Worm (Caenorhabditis elegans): Measurements from ENCODE around the gene nhr-128.

The nhr-128 gene

ce11 chrV:2214428-2215038 is 7.3 kb upstream of the nhr-128 start, which contains the start of gene nhr-184:
Gene nhr-184 (minus strand): TSS chrV:2214478.
- TF ChIP-seq T22C8.4 (GFP tag; IDR thresholded peaks at IDR 0.05): no peak

- TF ChIP-seq med-1 (GFP tag; optimal IDR thresholded peaks at IDR 0.05; ENCODE audit: insufficient read depth): no peak
- no peak for TF ChIP-seq ztf-23 (GFP tag; IDR thresholded peaks at IDR 0.05)
- no peak for TF ChIP-seq klf-2 (GFP tag; conservative IDR thresholded peaks at IDR 0.05)
- no peak for TF ChIP-seq flt-1 (GFP tag; IDR thresholded peaks at IDR 0.05)
- no peak for TF ChIP-seq ref-1 (GFP tag; conservative IDR thresholded peaks at IDR 0.05)
- no peak for TF ChIP-seq ztf-29 (GFP tag; IDR thresholded peaks at IDR 0.05)
- TF ChIP-seq cog-1 (tag; optimal IDR thresholded peaks at IDR 0.05): no peak
- TF ChIP-seq tab-1 (GFP tag; IDR thresholded peaks at IDR 0.05): no peak
- TF ChIP-seq T22C8.4 (GFP tag; IDR thresholded peaks at IDR 0.05): no peak
These were observed 6.5 kb upstream of the nhr-128 start, which contains the start of gene nstp-8 for ce11 chrV:2215352-2215751. Gene nstp-8 (plus strand): TSS chrV:2215652.

- TF ChIP-seq tab-1 (GFP tag; IDR thresholded peaks at IDR 0.05): no peak
- TF ChIP-seq ztf-23 (GFP tag; IDR thresholded peaks at IDR 0.05): no peak
- no peak for TF ChIP-seq ztf-29 (GFP tag; IDR thresholded peaks at IDR 0.05)
- no peak for TF ChIP-seq klf-2 (GFP tag; conservative IDR thresholded peaks at IDR 0.05)
- TF ChIP-seq cog-1 (tag; optimal IDR thresholded peaks at IDR 0.05): no peak
- TF ChIP-seq ref-1 (GFP tag; conservative IDR thresholded peaks at IDR 0.05): no peak
- no peak for TF ChIP-seq flt-1 (GFP tag; IDR thresholded peaks at IDR 0.05)
- TF ChIP-seq T22C8.4 (GFP tag; IDR thresholded peaks at IDR 0.05): no peak
- no peak for TF ChIP-seq med-1 (GFP tag; optimal IDR thresholded peaks at IDR 0.05; ENCODE audit: insufficient read depth)
These were observed 4.9 kb upstream of the nhr-128 start for ce11 chrV:2216927-2217326.

- TF ChIP-seq cog-1 (tag; optimal IDR thresholded peaks at IDR 0.05) (no peak), klf-2 (GFP tag; conservative IDR thresholded peaks at IDR 0.05) (no peak), med-1 (GFP tag; optimal IDR thresholded peaks at IDR 0.05; ENCODE audit: insufficient read depth) (no peak), T22C8.4 (GFP tag; IDR thresholded peaks at IDR 0.05) (no peak), flt-1 (GFP tag; IDR thresholded peaks at IDR 0.05) (no peak), ztf-23 (GFP tag; IDR thresholded peaks at IDR 0.05) (no peak), tab-1 (GFP tag; IDR thresholded peaks at IDR 0.05) (no peak)
These were observed 3.1 kb upstream of the nhr-128 start, which contains the start of gene nhr-56 for ce11 chrV:2218803-2219202. Gene nhr-56 (plus strand): TSS chrV:2219004.

ce11 chrV:2225130-2225529 is 3.3 kb downstream of the nhr-128 start, which contains the start of gene nhr-103:
Gene nhr-103 (plus strand): TSS chrV:2225430.
- TF ChIP-seq ztf-29 (GFP tag; IDR thresholded peaks at IDR 0.05) (no peak), flt-1 (GFP tag; IDR thresholded peaks at IDR 0.05) (no peak), med-1 (GFP tag; optimal IDR thresholded peaks at IDR 0.05; ENCODE audit: insufficient read depth) (no peak), ref-1 (GFP tag; conservative IDR thresholded peaks at IDR 0.05) (no peak), T22C8.4 (GFP tag; IDR thresholded peaks at IDR 0.05) (no peak), cog-1 (tag; optimal IDR thresholded peaks at IDR 0.05) (no peak), ztf-23 (GFP tag; IDR thresholded peaks at IDR 0.05) (no peak), klf-2 (GFP tag; conservative IDR thresholded peaks at IDR 0.05) (no peak)

ce11 chrV:2226903-2227302 is 5.0 kb downstream of the nhr-128 start, which contains the start of gene nhr-18:
Gene nhr-18 (plus strand): TSS chrV:2227203.
- TF ChIP-seq med-1 (GFP tag; optimal IDR thresholded peaks at IDR 0.05; ENCODE audit: insufficient read depth) (no peak), ztf-29 (GFP tag; IDR thresholded peaks at IDR 0.05) (no peak), tab-1 (GFP tag; IDR thresholded peaks at IDR 0.05) (no peak), T22C8.4 (GFP tag; IDR thresholded peaks at IDR 0.05) (no peak), ref-1 (GFP tag; conservative IDR thresholded peaks at IDR 0.05) (no peak), klf-2 (GFP tag; conservative IDR thresholded peaks at IDR 0.05) (no peak), flt-1 (GFP tag; IDR thresholded peaks at IDR 0.05) (no peak), ztf-23 (GFP tag; IDR thresholded peaks at IDR 0.05) (no peak), cog-1 (tag; optimal IDR thresholded peaks at IDR 0.05) (no peak)

ce11 chrV:2228781-2229180 is 6.9 kb downstream of the nhr-128 start, which contains the start of gene nhr-126:
Gene nhr-126 (plus strand): TSS chrV:2229081.
- TF ChIP-seq klf-2 (GFP tag; conservative IDR thresholded peaks at IDR 0.05) (no peak), ref-1 (GFP tag; conservative IDR thresholded peaks at IDR 0.05) (no peak), ztf-23 (GFP tag; IDR thresholded peaks at IDR 0.05) (no peak), tab-1 (GFP tag; IDR thresholded peaks at IDR 0.05) (no peak), med-1 (GFP tag; optimal IDR thresholded peaks at IDR 0.05; ENCODE audit: insufficient read depth) (no peak), ztf-29 (GFP tag; IDR thresholded peaks at IDR 0.05) (no peak), T22C8.4 (GFP tag; IDR thresholded peaks at IDR 0.05) (no peak), cog-1 (tag; optimal IDR thresholded peaks at IDR 0.05) (no peak)

ce11 chrV:2230912-2231311 is 9.0 kb downstream of the nhr-128 start, which contains the start of gene nhr-134:
Gene nhr-134 (plus strand): TSS chrV:2231223.
- TF ChIP-seq klf-2 (GFP tag; conservative IDR thresholded peaks at IDR 0.05) (no peak), ztf-29 (GFP tag; IDR thresholded peaks at IDR 0.05) (no peak), cog-1 (tag; optimal IDR thresholded peaks at IDR 0.05) (no peak), ref-1 (GFP tag; conservative IDR thresholded peaks at IDR 0.05) (no peak), flt-1 (GFP tag; IDR thresholded peaks at IDR 0.05) (no peak), ztf-23 (GFP tag; IDR thresholded peaks at IDR 0.05) (no peak), tab-1 (GFP tag; IDR thresholded peaks at IDR 0.05) (no peak), T22C8.4 (GFP tag; IDR thresholded peaks at IDR 0.05) (no peak), med-1 (GFP tag; optimal IDR thresholded peaks at IDR 0.05; ENCODE audit: insufficient read depth) (no peak)

- TF ChIP-seq ztf-23 (GFP tag; IDR thresholded peaks at IDR 0.05): no peak
- TF ChIP-seq klf-2 (GFP tag; conservative IDR thresholded peaks at IDR 0.05): no peak
- TF ChIP-seq med-1 (GFP tag; optimal IDR thresholded peaks at IDR 0.05; ENCODE audit: insufficient read depth): no peak
- no peak for TF ChIP-seq ztf-29 (GFP tag; IDR thresholded peaks at IDR 0.05)
- TF ChIP-seq ref-1 (GFP tag; conservative IDR thresholded peaks at IDR 0.05): no peak
- TF ChIP-seq T22C8.4 (GFP tag; IDR thresholded peaks at IDR 0.05): no peak
- no peak for TF ChIP-seq flt-1 (GFP tag; IDR thresholded peaks at IDR 0.05)
- no peak for TF ChIP-seq cog-1 (tag; optimal IDR thresholded peaks at IDR 0.05)
- no peak for TF ChIP-seq tab-1 (GFP tag; IDR thresholded peaks at IDR 0.05)
These were observed 11.3 kb downstream of the nhr-128 start, which contains the start of gene nhr-96 for ce11 chrV:2233177-2233576. Gene nhr-96 (plus strand): TSS chrV:2233477.

Data from whole organism, midembryonic.